Worm (Caenorhabditis elegans) whole organism, late embryonic: ENCODE data around the gene R05G9R.1.

Experiments
- C08G9.2 ChIP-seq: sonication (generic microtip); optimal IDR thresholded peaks from 2 replicates; lab custom pipeline; 2016; ENCODE audit warnings: mild to moderate bottlenecking, missing genetic modification characterization, moderate library complexity, missing compliant biosample characterization
- C38D4.7 ChIP-seq: fragments of 200-800 bp; sonication (Bioruptor generic); optimal IDR thresholded peaks from 2 replicates; lab custom pipeline; 2018; ENCODE audit warnings: mild to moderate bottlenecking, missing genetic modification characterization, moderate library complexity, missing compliant biosample characterization
- K02D7.2 ChIP-seq: sonication (generic microtip); optimal IDR thresholded peaks from 2 replicates; lab custom pipeline; 2017; ENCODE audit warnings: mild to moderate bottlenecking, missing genetic modification characterization, missing compliant biosample characterization
- T23F11.4 ChIP-seq: fragments of 200-800 bp; sonication (Bioruptor generic); optimal IDR thresholded peaks from 2 replicates; lab custom pipeline; 2018; ENCODE audit warnings: mild to moderate bottlenecking, missing genetic modification characterization, missing compliant biosample characterization
- Y22D7AL.16 ChIP-seq: sonication (generic microtip); optimal IDR thresholded peaks from 2 replicates; lab custom pipeline; 2016; ENCODE audit warnings: missing genetic modification characterization, missing compliant biosample characterization
- ahr-1 ChIP-seq: sonication (generic microtip); optimal IDR thresholded peaks from 2 replicates; lab custom pipeline; 2016; ENCODE audit warnings: missing genetic modification characterization, missing compliant biosample characterization
- ceh-18 ChIP-seq: sonication (generic microtip); optimal IDR thresholded peaks from 2 replicates; lab custom pipeline; 2016; ENCODE audit warnings: missing genetic modification characterization, missing compliant biosample characterization
- ceh-19 ChIP-seq: fragments of 200-800 bp; sonication (Bioruptor generic); optimal IDR thresholded peaks from 2 replicates; lab custom pipeline; 2018; ENCODE audit warnings: mild to moderate bottlenecking, missing genetic modification characterization, missing compliant biosample characterization
- ceh-2 ChIP-seq: sonication (generic microtip); optimal IDR thresholded peaks from 2 replicates; lab custom pipeline; 2016; ENCODE audit warnings: missing genotype, missing genetic modification characterization, missing compliant biosample characterization
- ceh-22 ChIP-seq: sonication (generic microtip); optimal IDR thresholded peaks from 2 replicates; lab custom pipeline; 2017; ENCODE audit warnings: missing biosample characterization, missing genetic modification characterization
- ceh-24 ChIP-seq: sonication (generic microtip); optimal IDR thresholded peaks from 2 replicates; lab custom pipeline; 2016; ENCODE audit warnings: mild to moderate bottlenecking, missing genetic modification characterization, missing compliant biosample characterization
- ceh-30 ChIP-seq: fragments of 150-350 bp; optimal IDR thresholded peaks from 2 replicates; lab custom pipeline; 2014; ENCODE audit warnings: missing biosample characterization, missing genetic modification characterization
- ceh-31 ChIP-seq: sonication (generic microtip); optimal IDR thresholded peaks from 2 replicates; lab custom pipeline; 2016; ENCODE audit warnings: missing genetic modification characterization, missing compliant biosample characterization
- ceh-34 ChIP-seq: sonication (generic microtip); optimal IDR thresholded peaks from 2 replicates; lab custom pipeline; 2016; ENCODE audit warnings: mild to moderate bottlenecking, missing genetic modification characterization, missing compliant biosample characterization
- dve-1 ChIP-seq: sonication (generic microtip); optimal IDR thresholded peaks from 2 replicates; lab custom pipeline; 2017; ENCODE audit warnings: antibody characterized with exemption, mild to moderate bottlenecking, missing genetic modification characterization, missing compliant biosample characterization
- elt-2 ChIP-seq: sonication (generic microtip); optimal IDR thresholded peaks from 2 replicates; lab custom pipeline; 2016; ENCODE audit warnings: missing genetic modification reagents, missing genetic modification characterization, missing compliant biosample characterization
- elt-4 ChIP-seq: sonication (generic microtip); optimal IDR thresholded peaks from 2 replicates; lab custom pipeline; 2016; ENCODE audit warnings: missing genetic modification characterization, missing compliant biosample characterization
- fkh-6 ChIP-seq: sonication (generic microtip); optimal IDR thresholded peaks from 2 replicates; lab custom pipeline; 2016; ENCODE audit warnings: missing genetic modification characterization, missing compliant biosample characterization
- hlh-15 ChIP-seq: sonication (generic microtip); optimal IDR thresholded peaks from 2 replicates; lab custom pipeline; 2016; ENCODE audit warnings: missing genetic modification characterization, missing compliant biosample characterization
- hlh-30 ChIP-seq: sonication (generic microtip); optimal IDR thresholded peaks from 2 replicates; lab custom pipeline; 2017; ENCODE audit warnings: antibody characterized with exemption, missing genetic modification characterization, missing compliant biosample characterization; ENCODE audit not compliant: insufficient read depth
- hlh-6 ChIP-seq: sonication (generic microtip); optimal IDR thresholded peaks from 2 replicates; lab custom pipeline; 2016; ENCODE audit warnings: missing genotype, missing genetic modification characterization, missing compliant biosample characterization
- lim-6 ChIP-seq: sonication (generic microtip); optimal IDR thresholded peaks from 2 replicates; lab custom pipeline; 2016; ENCODE audit warnings: missing genetic modification characterization, missing compliant biosample characterization
- lin-11 ChIP-seq: fragments of 200-800 bp; sonication (Bioruptor generic); optimal IDR thresholded peaks from 2 replicates; lab custom pipeline; 2018; ENCODE audit warnings: mild to moderate bottlenecking, missing genetic modification characterization, missing compliant biosample characterization
- nfya-1 ChIP-seq: sonication (generic microtip); optimal IDR thresholded peaks from 2 replicates; lab custom pipeline; 2017; ENCODE audit warnings: missing genetic modification characterization, mild to moderate bottlenecking, missing compliant biosample characterization, antibody characterized with exemption, moderate library complexity
- nhr-11 ChIP-seq: fragments of 150-350 bp; optimal IDR thresholded peaks from 2 replicates; lab custom pipeline; 2014; ENCODE audit warnings: missing biosample characterization, missing genetic modification characterization
- nhr-232 ChIP-seq: sonication (generic microtip); optimal IDR thresholded peaks from 2 replicates; lab custom pipeline; 2016; ENCODE audit warnings: missing genetic modification characterization, missing compliant biosample characterization
- pha-4 ChIP-seq: fragments of 150-350 bp; optimal IDR thresholded peaks from 2 replicates; lab custom pipeline; 2018; ENCODE audit warnings: missing biosample characterization, missing genetic modification reagents, missing genetic modification characterization
- pqm-1 ChIP-seq: sonication (generic microtip); optimal IDR thresholded peaks from 2 replicates; lab custom pipeline; 2016; ENCODE audit warnings: missing genetic modification characterization, missing compliant biosample characterization
- sdc-2 ChIP-seq: sonication (generic microtip); optimal IDR thresholded peaks from 2 replicates; lab custom pipeline; 2016; ENCODE audit warnings: missing genotype, missing genetic modification characterization, missing compliant biosample characterization
- sox-2 ChIP-seq: fragments of 200-800 bp; sonication (Bioruptor generic); IDR thresholded peaks from 2 replicates; pipeline ENCODE4 v1.3.6; 2022; ENCODE audit warnings: missing genetic modification reagents, missing genetic modification characterization, missing compliant biosample characterization
- syd-9 ChIP-seq: sonication (generic microtip); optimal IDR thresholded peaks from 2 replicates; lab custom pipeline; 2016; ENCODE audit warnings: mild to moderate bottlenecking, missing genetic modification characterization, moderate library complexity, missing compliant biosample characterization
- tbx-2 ChIP-seq: sonication (generic microtip); optimal IDR thresholded peaks from 2 replicates; lab custom pipeline; 2016; ENCODE audit warnings: missing genetic modification characterization, missing compliant biosample characterization
- ttx-3 ChIP-seq: sonication (generic microtip); optimal IDR thresholded peaks from 2 replicates; lab custom pipeline; 2016; ENCODE audit warnings: missing genetic modification reagents, missing genetic modification characterization, missing compliant biosample characterization
- unc-42 ChIP-seq: sonication (generic microtip); optimal IDR thresholded peaks from 2 replicates; lab custom pipeline; 2016; ENCODE audit warnings: missing genotype, missing genetic modification characterization, missing compliant biosample characterization
- zip-5 ChIP-seq: sonication (generic microtip); optimal IDR thresholded peaks from 2 replicates; lab custom pipeline; 2016; ENCODE audit warnings: missing genetic modification characterization, missing compliant biosample characterization

Gene R05G9R.1

ce11 chrII:6535957-6536424 is 22.2 kb upstream of the R05G9R.1 start, which contains the start of gene utp-20:
Gene utp-20, plus strand, starts transcription at chrII:6536374.
- TF ChIP-seq hlh-6 (tag; lab: Kevin White, UChicago): no peak
- peak; percentile 26 for TF ChIP-seq ceh-31
- no peak for TF ChIP-seq sox-2 (GFP tag; lab: Robert Waterston, UW)
- peak; percentile 70 for TF ChIP-seq hlh-30 (tag; lab: Kevin White, UChicago)
- TF ChIP-seq unc-42 (tag; lab: Kevin White, UChicago): peak; percentile 81
- peak; percentile 5 for TF ChIP-seq nfya-1
- TF ChIP-seq ceh-34 (tag; lab: Kevin White, UChicago): no peak

ce11 chrII:6531940-6532339 is 18.1 kb upstream of the R05G9R.1 start, which contains the start of gene abcx-1:
Gene abcx-1, plus strand, starts transcription at chrII:6532163.
- TF ChIP-seq Y22D7AL.16 (tag; lab: Kevin White, UChicago) (no peak), ceh-19 (GFP tag; lab: Kevin White, UChicago) (no peak), dve-1 (tag; lab: Kevin White, UChicago) (no peak), ceh-22 (no peak), C38D4.7 (GFP tag; lab: Kevin White, UChicago) (no peak), syd-9 (no peak)

DNA sequence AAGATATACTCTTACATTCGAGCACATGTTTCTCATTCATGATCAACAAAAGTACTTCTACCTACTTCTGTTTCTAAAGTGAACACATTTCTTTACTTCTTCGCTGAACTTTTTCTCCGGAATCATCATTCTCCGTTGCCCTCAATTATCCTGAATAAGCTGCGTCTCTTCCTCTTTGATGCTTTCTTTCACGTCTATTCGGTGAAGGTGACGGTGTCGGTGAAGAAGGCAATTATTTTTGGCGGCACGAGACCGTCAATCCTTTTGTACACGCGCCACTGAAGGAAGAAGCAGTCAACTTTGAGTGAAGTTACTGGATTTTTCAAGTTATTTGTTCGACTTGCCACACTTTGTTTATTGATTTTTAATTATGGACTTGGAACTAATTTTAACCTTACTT is 17.7 kb upstream of the R05G9R.1 start, which contains the start of gene abch-1:
TSS of gene abch-1 (minus strand) at position 101 of the 400 bp plus-strand sequence.
- no peak for TF ChIP-seq ceh-18 (tag; lab: Kevin White, UChicago)

- TF ChIP-seq C38D4.7 (GFP tag; lab: Kevin White, UChicago) (no peak), lim-6 (tag; lab: Kevin White, UChicago) (no peak), ceh-24 (no peak), ceh-19 (GFP tag; lab: Kevin White, UChicago) (no peak), sdc-2 (tag; lab: Kevin White, UChicago) (no peak), ceh-22 (no peak), pha-4 (tag; lab: Kevin White, UChicago) (no peak), ceh-31 (no peak), tbx-2 (tag; lab: Kevin White, UChicago) (no peak)
Observed at ce11 chrII:6528629-6529028, 14.8 kb upstream of the R05G9R.1 start, which contains the start of gene C56E6.4. Gene C56E6.4, minus strand, starts transcription at chrII:6528729.

- no peak for TF ChIP-seq ceh-2 (tag; lab: Kevin White, UChicago)
- TF ChIP-seq elt-2: no peak
- TF ChIP-seq syd-9: no peak
- TF ChIP-seq T23F11.4 (GFP tag; lab: Kevin White, UChicago): no peak
- no peak for TF ChIP-seq K02D7.2 (tag; lab: Kevin White, UChicago)
- no peak for TF ChIP-seq ceh-22
- no peak for TF ChIP-seq hlh-15 (tag; lab: Kevin White, UChicago)
- no peak for TF ChIP-seq hlh-30 (tag; lab: Kevin White, UChicago)
- no peak for TF ChIP-seq C08G9.2 (tag; lab: Kevin White, UChicago)
- TF ChIP-seq ttx-3 (tag; lab: Kevin White, UChicago): no peak
- no peak for TF ChIP-seq fkh-6 (tag; lab: Kevin White, UChicago)
- no peak for TF ChIP-seq nhr-232 (tag; lab: Kevin White, UChicago)
- no peak for TF ChIP-seq nhr-11 (tag; lab: Kevin White, UChicago)
- no peak for TF ChIP-seq ahr-1
- no peak for TF ChIP-seq ceh-30
- TF ChIP-seq pqm-1 (tag; lab: Kevin White, UChicago): no peak
- TF ChIP-seq lin-11: no peak
- TF ChIP-seq elt-4 (tag; lab: Kevin White, UChicago): no peak
- TF ChIP-seq zip-5: no peak
Observed at ce11 chrII:6526136-6526684, 12.4 kb upstream of the R05G9R.1 start.
